Fruit fly (Drosophila melanogaster) whole organism, embryonic: Measurements from ENCODE around the gene ABCB7.

Experiments
- CG1024 ChIP-seq: fragments of 200-800 bp; sonication (Bioruptor generic); IDR thresholded peaks from 2 replicates; pipeline ENCODE4 v1.3.6; 2022; ENCODE audit warnings: missing biosample characterization, missing genetic modification characterization
- CG10366 ChIP-seq: fragments of 200-800 bp; sonication (Bioruptor generic); IDR thresholded peaks from 2 replicates; pipeline ENCODE4 v1.3.6; 2022; ENCODE audit warnings: missing biosample characterization, missing genetic modification characterization
- CG10543 ChIP-seq: fragments of 200-800 bp; sonication (Bioruptor generic); optimal IDR thresholded peaks from 3 replicates; lab custom pipeline; 2017; ENCODE audit warnings: missing biosample characterization, mild to moderate bottlenecking, missing genetic modification characterization, moderate library complexity
- CG11723 ChIP-seq: fragments of 200-800 bp; sonication (Bioruptor generic); optimal IDR thresholded peaks from 2 replicates; lab custom pipeline; 2017; ENCODE audit warnings: missing biosample characterization, mild to moderate bottlenecking, missing genetic modification characterization
- CG1233 ChIP-seq: fragments of 200-800 bp; sonication (Bioruptor generic); optimal IDR thresholded peaks from 4 replicates; lab custom pipeline; 2018; ENCODE audit warnings: missing biosample characterization, mild to moderate bottlenecking, missing genetic modification characterization
- CG13624 ChIP-seq: fragments of 200-800 bp; sonication (Bioruptor generic); optimal IDR thresholded peaks from 2 replicates; lab custom pipeline; 2016; ENCODE audit warnings: missing biosample characterization, missing genetic modification characterization
- CG15601 ChIP-seq: fragments of 200-800 bp; sonication (Bioruptor generic); optimal IDR thresholded peaks from 3 replicates; lab custom pipeline; 2019; ENCODE audit warnings: missing biosample characterization, mild to moderate bottlenecking, missing genetic modification characterization, moderate library complexity
- CG16779 ChIP-seq: fragments of 200-800 bp; sonication (Bioruptor generic); IDR thresholded peaks from 2 replicates; pipeline ENCODE4 v1.3.6; 2022; ENCODE audit warnings: missing biosample characterization, missing genetic modification characterization
- CG17186 ChIP-seq: fragments of 200-800 bp; sonication (Bioruptor generic); optimal IDR thresholded peaks from 3 replicates; lab custom pipeline; 2017; ENCODE audit warnings: missing biosample characterization, missing genetic modification reagents, missing genetic modification characterization
- CG18262 ChIP-seq: fragments of 200-800 bp; optimal IDR thresholded peaks from 3 replicates; lab custom pipeline; 2019; ENCODE audit warnings: missing biosample characterization, mild to moderate bottlenecking, missing genetic modification characterization, moderate library complexity
- CG7786 ChIP-seq: fragments of 200-800 bp; sonication (Bioruptor generic); optimal IDR thresholded peaks from 2 replicates; lab custom pipeline; 2016; ENCODE audit warnings: missing biosample characterization, missing genetic modification characterization
- CG8944 ChIP-seq: fragments of 200-800 bp; sonication (Bioruptor generic); optimal IDR thresholded peaks from 3 replicates; lab custom pipeline; 2016; ENCODE audit warnings: missing biosample characterization, missing genetic modification characterization
- CG9437 ChIP-seq: fragments of 200-800 bp; sonication (Bioruptor generic); optimal IDR thresholded peaks from 2 replicates; lab custom pipeline; 2018; ENCODE audit warnings: missing biosample characterization, mild to moderate bottlenecking, missing genetic modification characterization
- CG9932 ChIP-seq: fragments of 200-800 bp; sonication (Bioruptor generic); IDR thresholded peaks from 2 replicates; pipeline ENCODE4 v1.3.6; 2022; ENCODE audit warnings: missing biosample characterization, missing genetic modification characterization
- CkIIα-i1 ChIP-seq: fragments of 200-800 bp; sonication (Bioruptor generic); IDR thresholded peaks from 2 replicates; pipeline ENCODE4 v1.3.6; 2022; ENCODE audit warnings: missing biosample characterization, missing genetic modification characterization
- D19A ChIP-seq: fragments of 200-800 bp; optimal IDR thresholded peaks from 3 replicates; lab custom pipeline; 2019; ENCODE audit warnings: missing biosample characterization, mild to moderate bottlenecking, missing genetic modification characterization, moderate library complexity
- E2f1 ChIP-seq: fragments of 200-800 bp; sonication (Bioruptor generic); IDR thresholded peaks from 2 replicates; pipeline ENCODE4 v1.3.6; 2022; ENCODE audit warnings: missing biosample characterization, missing genetic modification characterization
- Fer2 ChIP-seq: fragments of 200-800 bp; sonication (Bioruptor generic); optimal IDR thresholded peaks from 2 replicates; lab custom pipeline; 2018; ENCODE audit warnings: missing biosample characterization, mild to moderate bottlenecking, missing genetic modification characterization, moderate library complexity
- Fer3 ChIP-seq: fragments of 200-800 bp; sonication (Bioruptor generic); optimal IDR thresholded peaks from 2 replicates; lab custom pipeline; 2018; ENCODE audit warnings: missing biosample characterization, mild to moderate bottlenecking, missing genetic modification characterization, moderate library complexity
- Gsc ChIP-seq: fragments of 200-800 bp; sonication (Bioruptor generic); IDR thresholded peaks from 2 replicates; pipeline ENCODE4 v1.3.6; 2022; ENCODE audit warnings: missing biosample characterization, missing genetic modification characterization
- H2.0 ChIP-seq: fragments of 200-800 bp; sonication (Bioruptor generic); IDR thresholded peaks from 2 replicates; pipeline ENCODE4 v1.3.6; 2022; ENCODE audit warnings: missing biosample characterization, missing genetic modification characterization
- HLH54F ChIP-seq: fragments of 200-800 bp; sonication (Bioruptor generic); optimal IDR thresholded peaks from 3 replicates; lab custom pipeline; 2016; ENCODE audit warnings: missing biosample characterization, missing genetic modification characterization
- Hr3 ChIP-seq: fragments of 200-800 bp; sonication (Bioruptor generic); optimal IDR thresholded peaks from 3 replicates; lab custom pipeline; 2016; ENCODE audit warnings: missing biosample characterization, missing genetic modification characterization
- Jarid2 ChIP-seq: fragments of 200-800 bp; sonication (Bioruptor generic); optimal IDR thresholded peaks from 3 replicates; lab custom pipeline; 2017; ENCODE audit warnings: mild to moderate bottlenecking, missing biosample characterization, missing genetic modification reagents, missing genetic modification characterization
- Mad ChIP-seq: fragments of 200-800 bp; sonication (Bioruptor generic); optimal IDR thresholded peaks from 2 replicates; lab custom pipeline; 2016; ENCODE audit warnings: missing biosample characterization, missing genetic modification characterization
- Med ChIP-seq: fragments of 200-800 bp; sonication (Bioruptor generic); peaks from one replicate; lab custom pipeline; 2016; ENCODE audit warnings: missing biosample characterization, missing genetic modification characterization, mild to moderate bottlenecking, inconsistent platforms, moderate library complexity
- NK7.1 ChIP-seq: fragments of 200-800 bp; sonication (Bioruptor generic); optimal IDR thresholded peaks from 3 replicates; lab custom pipeline; 2016; ENCODE audit warnings: missing biosample characterization, missing genetic modification characterization
- Scr ChIP-seq: fragments of 200-800 bp; sonication (Bioruptor generic); IDR thresholded peaks from 2 replicates; pipeline ENCODE4 v1.3.6; 2022; ENCODE audit warnings: missing biosample characterization, missing genetic modification characterization; ENCODE audit not compliant: partially characterized antibody
- Side ChIP-seq: fragments of 200-800 bp; sonication (Bioruptor generic); optimal IDR thresholded peaks from 2 replicates; lab custom pipeline; 2016; ENCODE audit warnings: missing biosample characterization, missing genetic modification characterization
- Trl ChIP-seq, 3 experiments: fragments of >200 bp in 2 of 3; fragments of 200-800 bp in 1 of 3; sonication (Bioruptor generic) in 1 of 3; optimal IDR thresholded peaks; 2 replicates in 1 of 3; 3 replicates in 2 of 3; lab custom pipeline; 2016 to 2017; ENCODE audit warnings: missing biosample characterization in 1 of 3, missing genetic modification characterization in 1 of 3
- ap ChIP-seq: fragments of 200-800 bp; sonication (Bioruptor generic); IDR thresholded peaks from 2 replicates; pipeline ENCODE4 v1.3.6; 2022; ENCODE audit warnings: missing biosample characterization, missing genetic modification characterization
- ato ChIP-seq: fragments of 200-800 bp; sonication (Bioruptor generic); IDR thresholded peaks from 2 replicates; pipeline ENCODE4 v1.3.6; 2022; ENCODE audit warnings: missing biosample characterization, missing genetic modification characterization; ENCODE audit not compliant: partially characterized antibody
- bsh ChIP-seq, 2 experiments: fragments of 200-800 bp; sonication (Bioruptor generic); optimal IDR thresholded peaks; 2 replicates each; lab custom pipeline; 2017 to 2018; ENCODE audit warnings: mild to moderate bottlenecking in 2 of 2, missing biosample characterization in 2 of 2, missing genetic modification characterization in 2 of 2, moderate library complexity in 1 of 2
- fru ChIP-seq: fragments of >200 bp; optimal IDR thresholded peaks from 2 replicates; lab custom pipeline; 2017
- gcm2 ChIP-seq: fragments of 200-800 bp; sonication (Bioruptor generic); optimal IDR thresholded peaks from 2 replicates; lab custom pipeline; 2016; ENCODE audit warnings: missing biosample characterization, missing genetic modification characterization
- gsb-n ChIP-seq: fragments of 200-800 bp; sonication (Bioruptor generic); optimal IDR thresholded peaks from 3 replicates; lab custom pipeline; 2018; ENCODE audit warnings: missing biosample characterization, mild to moderate bottlenecking, missing genetic modification characterization
- ken ChIP-seq: fragments of 200-800 bp; sonication (Bioruptor generic); IDR thresholded peaks from 3 replicates; pipeline ENCODE4 v1.3.6; 2022; ENCODE audit warnings: missing biosample characterization, missing genetic modification characterization
- lab ChIP-seq: fragments of 200-800 bp; sonication (Bioruptor generic); optimal IDR thresholded peaks from 3 replicates; lab custom pipeline; 2017; ENCODE audit warnings: missing biosample characterization, missing genetic modification characterization, mild to moderate bottlenecking, moderate library complexity, missing genetic modification reagents
- lbe ChIP-seq: fragments of 200-800 bp; sonication (Bioruptor generic); optimal IDR thresholded peaks from 2 replicates; lab custom pipeline; 2016; ENCODE audit warnings: missing biosample characterization, mild to moderate bottlenecking, missing genetic modification characterization
- luna ChIP-seq: fragments of 200-800 bp; sonication (Bioruptor generic); optimal IDR thresholded peaks from 2 replicates; lab custom pipeline; 2016; ENCODE audit warnings: missing biosample characterization, missing genetic modification characterization
- mirr ChIP-seq: fragments of 200-800 bp; sonication (Bioruptor generic); optimal IDR thresholded peaks from 3 replicates; lab custom pipeline; 2018; ENCODE audit warnings: missing biosample characterization, mild to moderate bottlenecking, missing genetic modification characterization
- nerfin-1 ChIP-seq: fragments of 200-800 bp; sonication (Bioruptor generic); optimal IDR thresholded peaks from 3 replicates; lab custom pipeline; 2019; ENCODE audit warnings: missing biosample characterization, mild to moderate bottlenecking, missing genetic modification characterization, moderate library complexity
- pzg ChIP-seq: fragments of 200-800 bp; sonication (Bioruptor generic); optimal IDR thresholded peaks from 3 replicates; lab custom pipeline; 2018; ENCODE audit warnings: missing biosample characterization, mild to moderate bottlenecking, missing genetic modification characterization, moderate library complexity
- repo ChIP-seq: fragments of 200-800 bp; sonication (Bioruptor generic); optimal IDR thresholded peaks from 2 replicates; lab custom pipeline; 2016; ENCODE audit warnings: missing biosample characterization, missing genetic modification characterization
- sim ChIP-seq: fragments of 200-800 bp; sonication (Bioruptor generic); IDR thresholded peaks from 2 replicates; pipeline ENCODE4 v1.3.6; 2022; ENCODE audit warnings: missing biosample characterization, missing genetic modification characterization
- slou ChIP-seq: fragments of 200-800 bp; sonication (Bioruptor generic); optimal IDR thresholded peaks from 3 replicates; lab custom pipeline; 2016; ENCODE audit warnings: missing biosample characterization, missing genetic modification characterization
- sr ChIP-seq: fragments of 200-800 bp; sonication (Bioruptor generic); IDR thresholded peaks from 3 replicates; pipeline ENCODE4 v1.3.6; 2022; ENCODE audit warnings: missing biosample characterization, missing genetic modification characterization
- tgo ChIP-seq: fragments of 200-800 bp; sonication (Bioruptor generic); IDR thresholded peaks from 3 replicates; pipeline ENCODE4 v1.3.6; 2022; ENCODE audit warnings: missing biosample characterization, missing genetic modification characterization
- unc-4 ChIP-seq: fragments of 200-800 bp; sonication (Bioruptor generic); IDR thresholded peaks from 2 replicates; pipeline ENCODE4 v1.3.6; 2022; ENCODE audit warnings: missing biosample characterization, missing genetic modification characterization; ENCODE audit not compliant: partially characterized antibody
- wek ChIP-seq: fragments of 200-800 bp; sonication (Bioruptor generic); optimal IDR thresholded peaks from 3 replicates; lab custom pipeline; 2018; ENCODE audit warnings: missing biosample characterization, mild to moderate bottlenecking, missing genetic modification characterization, moderate library complexity
- zf30C ChIP-seq: fragments of 200-800 bp; sonication (Bioruptor generic); optimal IDR thresholded peaks from 3 replicates; lab custom pipeline; 2018; ENCODE audit warnings: missing biosample characterization, mild to moderate bottlenecking, missing genetic modification characterization

Gene ABCB7

dm6 chr3L:1647276-1647919 is 29.2 kb downstream of the ABCB7 start, which contains the start of the genes CG17249 and Bro (continued):
- TF ChIP-seq CkIIα-i1 (GFP tag; lab: Robert Waterston, UW) (no peak), ato (no peak), Fer2 (tag; lab: Kevin White, UChicago) (no peak), Med (GFP tag; lab: Kevin White, UChicago) (peak; percentile 94), wek (GFP tag; lab: Kevin White, UChicago) (no peak), H2.0 (GFP tag; lab: Robert Waterston, UW) (no peak), CG9932 (GFP tag; lab: Robert Waterston, UW) (peak; percentile 68), Jarid2 (no peak), mirr (no peak), CG17186 (GFP tag; lab: Kevin White, UChicago) (peak; percentile 49), Scr (peak; percentile 25; the same call in 1 of the 2 replicates), luna (no peak), CG8944 (GFP tag; lab: Kevin White, UChicago) (peak; percentile 9), sr (GFP tag; lab: Robert Waterston, UW) (no peak), CG15601 (tag; lab: Kevin White, UChicago) (no peak), Hr3 (GFP tag; lab: Kevin White, UChicago) (peak; percentile 21), HLH54F (GFP tag; lab: Kevin White, UChicago) (peak; percentile 55), unc-4 (GFP tag; lab: Robert Waterston, UW) (no peak), tgo (GFP tag; lab: Robert Waterston, UW) (no peak), nerfin-1 (tag; lab: Kevin White, UChicago) (no peak), CG1024 (GFP tag; lab: Robert Waterston, UW) (no peak; the same call in 1 of the 2 replicates), pzg (GFP tag; lab: Kevin White, UChicago) (peak; percentile 93), Gsc (GFP tag; lab: Robert Waterston, UW) (no peak), repo (GFP tag; lab: Kevin White, UChicago) (no peak), CG7786 (GFP tag; lab: Kevin White, UChicago) (peak; percentile 59), NK7.1 (GFP tag; lab: Kevin White, UChicago) (peak; percentile 28), fru (lab: Kevin White, UChicago) (no peak), Trl (optimal IDR thresholded peaks at IDR 0.05; lab: Kevin White, UChicago) (no peak), Trl (GFP tag; optimal IDR thresholded peaks at IDR 0.05; lab: Kevin White, UChicago) (no peak), E2f1 (GFP tag; lab: Robert Waterston, UW) (no peak), zf30C (no peak), Side (peak; percentile 24), CG16779 (GFP tag; lab: Robert Waterston, UW) (no peak), ken (GFP tag; lab: Robert Waterston, UW) (peak; percentile 69), CG9437 (GFP tag; lab: Kevin White, UChicago) (no peak), Fer3 (tag; lab: Kevin White, UChicago) (no peak), gsb-n (tag; lab: Kevin White, UChicago) (no peak), ap (GFP tag; lab: Robert Waterston, UW) (no peak), CG1233 (GFP tag; lab: Kevin White, UChicago) (no peak), CG10366 (GFP tag; lab: Robert Waterston, UW) (no peak), lab (GFP tag; lab: Kevin White, UChicago) (no peak), slou (no peak), D19A (tag; lab: Kevin White, UChicago) (no peak), lbe (GFP tag; lab: Kevin White, UChicago) (no peak), CG13624 (GFP tag; lab: Kevin White, UChicago) (peak; percentile 97), CG18262 (tag; lab: Kevin White, UChicago) (no peak), bsh (GFP tag; optimal IDR thresholded peaks at IDR 0.05; lab: Kevin White, UChicago) (no peak), CG10543 (GFP tag; lab: Kevin White, UChicago) (no peak), Mad (peak; percentile 38), CG11723 (GFP tag; lab: Kevin White, UChicago) (no peak), gcm2 (GFP tag; lab: Kevin White, UChicago) (peak; percentile 12), sim (GFP tag; lab: Robert Waterston, UW) (no peak)
